Worm (Caenorhabditis elegans) whole organism, young adult: ENCODE results near the gene ant-1.3.

Experiments
- B0035.1 ChIP-seq: sonication (generic microtip); optimal IDR thresholded peaks from 2 replicates; lab custom pipeline; 2016; ENCODE audit warnings: missing genetic modification characterization, mild to moderate bottlenecking, missing compliant biosample characterization, missing genotype, missing genetic modification reagents
- F10E7.11 ChIP-seq: sonication (generic microtip); optimal IDR thresholded peaks from 2 replicates; lab custom pipeline; 2017; ENCODE audit warnings: mild to moderate bottlenecking, missing genetic modification characterization, moderate library complexity, missing compliant biosample characterization
- F33H1.4 ChIP-seq: fragments of 200-800 bp; sonication (Bioruptor generic); IDR thresholded peaks from 2 replicates; pipeline ENCODE4 v1.3.6; 2022; ENCODE audit warnings: missing genetic modification reagents, missing genetic modification characterization, missing compliant biosample characterization
- F55B11.4 ChIP-seq: sonication (generic microtip); optimal IDR thresholded peaks from 2 replicates; lab custom pipeline; 2016; ENCODE audit warnings: missing compliant biosample characterization, missing genetic modification characterization, borderline replicate concordance; ENCODE audit not compliant: insufficient read depth
- F57A8.1 ChIP-seq: fragments of 200-800 bp; sonication (Bioruptor generic); optimal IDR thresholded peaks from 2 replicates; lab custom pipeline; 2018; ENCODE audit warnings: mild to moderate bottlenecking, missing genetic modification characterization, moderate library complexity, missing compliant biosample characterization
- K12H6.12 ChIP-seq: fragments of 200-800 bp; sonication (Bioruptor generic); optimal IDR thresholded peaks from 2 replicates; lab custom pipeline; 2018; ENCODE audit warnings: mild to moderate bottlenecking, missing genetic modification characterization, missing compliant biosample characterization
- T26A5.8 ChIP-seq: sonication (generic microtip); optimal IDR thresholded peaks from 2 replicates; lab custom pipeline; 2016; ENCODE audit warnings: missing genetic modification characterization, missing compliant biosample characterization
- Y53F4B.3 ChIP-seq: fragments of 200-800 bp; sonication (Bioruptor generic); IDR thresholded peaks from 2 replicates; pipeline ENCODE4 v1.3.6; 2022; ENCODE audit warnings: missing genetic modification reagents, missing genetic modification characterization, missing compliant biosample characterization
- Y56A3A.18 ChIP-seq: fragments of 200-800 bp; sonication (Bioruptor generic); IDR thresholded peaks from 2 replicates; pipeline ENCODE4 v1.3.6; 2022; ENCODE audit warnings: missing genetic modification reagents, missing genetic modification characterization, missing compliant biosample characterization
- Y67H2A.10 ChIP-seq: fragments of 200-800 bp; sonication (Bioruptor generic); conservative IDR thresholded peaks from 2 replicates; pipeline ENCODE4 v1.3.6; 2022; ENCODE audit warnings: missing genetic modification reagents, missing genetic modification characterization, missing compliant biosample characterization
- athp-1 ChIP-seq: sonication (generic microtip); optimal IDR thresholded peaks from 2 replicates; lab custom pipeline; 2017; ENCODE audit warnings: mild to moderate bottlenecking, missing genetic modification characterization, missing compliant biosample characterization
- dpff-1 ChIP-seq: sonication (generic microtip); optimal IDR thresholded peaks from 2 replicates; lab custom pipeline; 2017; ENCODE audit warnings: mild to moderate bottlenecking, missing genetic modification characterization, missing compliant biosample characterization
- dpl-1 ChIP-seq: fragments of 150-350 bp; optimal IDR thresholded peaks from 2 replicates; lab custom pipeline; 2014; ENCODE audit warnings: missing biosample characterization, missing genetic modification reagents, missing genetic modification characterization
- egl-18 ChIP-seq: fragments of 200-800 bp; sonication (Bioruptor generic); IDR thresholded peaks from 2 replicates; pipeline ENCODE4 v1.3.6; 2022; ENCODE audit warnings: missing genetic modification reagents, missing genetic modification characterization, missing compliant biosample characterization
- egrh-3 ChIP-seq: fragments of 200-800 bp; sonication (Bioruptor generic); IDR thresholded peaks from 2 replicates; pipeline ENCODE4 v1.3.6; 2022; ENCODE audit warnings: missing genetic modification reagents, missing genetic modification characterization, missing compliant biosample characterization
- fkh-3 ChIP-seq: sonication (generic microtip); optimal IDR thresholded peaks from 2 replicates; lab custom pipeline; 2016; ENCODE audit warnings: mild to moderate bottlenecking, missing genetic modification characterization, missing compliant biosample characterization
- hlh-26 ChIP-seq: fragments of 200-800 bp; sonication (Bioruptor generic); conservative IDR thresholded peaks from 2 replicates; pipeline ENCODE4 v1.3.6; 2022; ENCODE audit warnings: missing genetic modification reagents, missing genetic modification characterization, missing compliant biosample characterization
- hmg-20 ChIP-seq: fragments of 200-800 bp; sonication (Bioruptor generic); IDR thresholded peaks from 2 replicates; pipeline ENCODE4 v1.3.6; 2022; ENCODE audit warnings: missing genetic modification reagents, missing genetic modification characterization, missing compliant biosample characterization
- hrde-1 ChIP-seq: sonication (generic microtip); optimal IDR thresholded peaks from 2 replicates; lab custom pipeline; 2016; ENCODE audit warnings: missing genetic modification characterization, mild to moderate bottlenecking, missing compliant biosample characterization, moderate library complexity, missing genotype, missing genetic modification reagents, borderline replicate concordance
- lin-26 ChIP-seq: fragments of 200-800 bp; sonication (Bioruptor generic); IDR thresholded peaks from 2 replicates; pipeline ENCODE4 v1.3.6; 2022; ENCODE audit warnings: missing genetic modification reagents, missing genetic modification characterization, missing compliant biosample characterization
- lin-35 ChIP-seq, 3 experiments: fragments of 150-350 bp in 2 of 3; sonication (generic microtip) in 1 of 3; optimal IDR thresholded peaks; 2 replicates each; lab custom pipeline; 2014 to 2018; ENCODE audit warnings: missing biosample characterization in 3 of 3, missing genetic modification characterization in 3 of 3, missing genetic modification reagents in 3 of 3
- lin-40 ChIP-seq: sonication (generic microtip); optimal IDR thresholded peaks from 2 replicates; lab custom pipeline; 2016; ENCODE audit warnings: missing genetic modification characterization, mild to moderate bottlenecking, missing compliant biosample characterization, missing genotype, missing genetic modification reagents
- lin-54 ChIP-seq: fragments of 200-800 bp; sonication (Bioruptor generic); optimal IDR thresholded peaks from 2 replicates; lab custom pipeline; 2018; ENCODE audit warnings: mild to moderate bottlenecking, missing genetic modification characterization, missing compliant biosample characterization
- lsl-1 ChIP-seq: fragments of 200-800 bp; sonication (Bioruptor generic); optimal IDR thresholded peaks from 2 replicates; lab custom pipeline; 2018; ENCODE audit warnings: mild to moderate bottlenecking, missing genetic modification characterization, moderate library complexity, missing compliant biosample characterization
- mcd-1 ChIP-seq: fragments of 200-800 bp; sonication (Bioruptor generic); IDR thresholded peaks from 2 replicates; pipeline ENCODE4 v1.3.6; 2022; ENCODE audit warnings: missing genetic modification reagents, missing genetic modification characterization, missing compliant biosample characterization
- nfya-1 ChIP-seq: sonication (generic microtip); optimal IDR thresholded peaks from 2 replicates; lab custom pipeline; 2017; ENCODE audit warnings: antibody characterized with exemption, missing compliant biosample characterization, missing genetic modification characterization, borderline replicate concordance; ENCODE audit not compliant: insufficient read depth
- nhr-120 ChIP-seq: fragments of 200-800 bp; sonication (Bioruptor generic); IDR thresholded peaks from 2 replicates; pipeline ENCODE4 v1.3.6; 2022; ENCODE audit warnings: missing genetic modification characterization, missing compliant biosample characterization
- nhr-90 ChIP-seq: sonication (generic microtip); optimal IDR thresholded peaks from 2 replicates; lab custom pipeline; 2016; ENCODE audit warnings: missing genotype, mild to moderate bottlenecking, missing genetic modification characterization, missing compliant biosample characterization
- rpc-1 ChIP-seq, 2 experiments: fragments of 150-350 bp in 1 of 2; sonication (generic microtip) in 1 of 2; optimal IDR thresholded peaks; 2 replicates each; lab custom pipeline; 2014 to 2018; ENCODE audit warnings: missing biosample characterization in 1 of 2, missing genetic modification characterization in 1 of 2, missing genetic modification reagents in 1 of 2, missing genotype in 1 of 2
- snpc-1.1 ChIP-seq: sonication (generic microtip); optimal IDR thresholded peaks from 2 replicates; lab custom pipeline; 2017; ENCODE audit warnings: missing genetic modification characterization, mild to moderate bottlenecking, missing compliant biosample characterization, antibody characterized with exemption, moderate library complexity, missing genotype, missing genetic modification reagents; ENCODE audit not compliant: insufficient read depth
- snpc-1.3 ChIP-seq: sonication (generic microtip); optimal IDR thresholded peaks from 2 replicates; lab custom pipeline; 2017; ENCODE audit warnings: missing genetic modification characterization, mild to moderate bottlenecking, missing compliant biosample characterization, antibody characterized with exemption, moderate library complexity, missing genotype, missing genetic modification reagents; ENCODE audit not compliant: insufficient read depth
- snpc-3.4 ChIP-seq: sonication (generic microtip); optimal IDR thresholded peaks from 2 replicates; lab custom pipeline; 2017; ENCODE audit warnings: missing genetic modification characterization, mild to moderate bottlenecking, missing compliant biosample characterization, antibody characterized with exemption, moderate library complexity, missing genotype, missing genetic modification reagents
- snpc-4 ChIP-seq, 5 experiments: fragments of 150-350 bp in 1 of 5; sonication (generic microtip) in 4 of 5; optimal IDR thresholded peaks; 2 replicates each; lab custom pipeline; 2014 to 2018; ENCODE audit warnings: missing genetic modification characterization in 5 of 5, missing biosample characterization in 3 of 5, antibody characterized with exemption in 2 of 5, mild to moderate bottlenecking in 2 of 5, missing compliant biosample characterization in 2 of 5, missing genotype in 2 of 5, moderate library complexity in 2 of 5, missing genetic modification reagents in 1 of 5
- somi-1 ChIP-seq: fragments of 200-800 bp; sonication (Bioruptor generic); optimal IDR thresholded peaks from 2 replicates; lab custom pipeline; 2018; ENCODE audit warnings: mild to moderate bottlenecking, missing genetic modification characterization, missing compliant biosample characterization
- tbp1 ChIP-seq: fragments of 200-800 bp; sonication (Bioruptor generic); optimal IDR thresholded peaks from 2 replicates; lab custom pipeline; 2018; ENCODE audit warnings: mild to moderate bottlenecking, missing genetic modification characterization, missing compliant biosample characterization
- tbx-9 ChIP-seq: sonication (generic microtip); optimal IDR thresholded peaks from 2 replicates; lab custom pipeline; 2016; ENCODE audit warnings: borderline replicate concordance, missing genetic modification characterization, inconsistent platforms, missing compliant biosample characterization
- unc-130 ChIP-seq: sonication (generic microtip); optimal IDR thresholded peaks from 2 replicates; lab custom pipeline; 2016; ENCODE audit warnings: missing genetic modification reagents, missing genetic modification characterization, missing compliant biosample characterization
- xnd-1 ChIP-seq: sonication (generic microtip); optimal IDR thresholded peaks from 2 replicates; lab custom pipeline; 2016; ENCODE audit warnings: missing genotype, missing genetic modification reagents, missing genetic modification characterization, missing compliant biosample characterization
- zfh-2 ChIP-seq: fragments of 200-800 bp; sonication (Bioruptor generic); conservative IDR thresholded peaks from 2 replicates; pipeline ENCODE4 v1.3.6; 2022; ENCODE audit warnings: missing genetic modification reagents, missing genetic modification characterization, missing compliant biosample characterization
- ztf-22 ChIP-seq: fragments of 200-800 bp; sonication (Bioruptor generic); optimal IDR thresholded peaks from 2 replicates; lab custom pipeline; 2018; ENCODE audit warnings: mild to moderate bottlenecking, missing genetic modification characterization, moderate library complexity, missing compliant biosample characterization
- ztf-26 ChIP-seq: sonication (generic microtip); optimal IDR thresholded peaks from 2 replicates; lab custom pipeline; 2017; ENCODE audit warnings: missing genetic modification characterization, missing compliant biosample characterization
- ztf-3 ChIP-seq: fragments of 200-800 bp; sonication (Bioruptor generic); optimal IDR thresholded peaks from 2 replicates; lab custom pipeline; 2018; ENCODE audit warnings: mild to moderate bottlenecking, missing genetic modification characterization, missing compliant biosample characterization

The ant-1.3 gene

DNA sequence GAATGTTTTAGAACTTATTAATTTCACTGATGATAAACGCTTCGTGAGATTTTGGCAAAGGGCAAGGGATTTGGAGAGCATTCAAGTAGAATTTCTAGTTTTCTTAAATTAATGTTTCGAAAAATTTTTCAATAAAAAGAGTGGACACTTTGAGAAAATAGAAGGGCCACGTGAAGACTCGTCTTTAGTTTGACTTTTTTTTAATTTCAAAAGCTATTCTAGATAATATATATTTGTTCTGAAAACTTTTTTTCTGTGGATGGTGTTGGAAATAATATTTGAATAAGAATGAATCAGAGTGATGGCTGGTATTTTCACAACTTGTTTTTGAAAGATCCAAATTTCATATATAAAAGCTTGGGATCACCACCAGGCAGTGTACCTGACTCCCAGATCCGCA is 39.2 kb upstream of the ant-1.3 start, which contains the start of gene C28D4.8:
Gene C28D4.8, minus strand, starts transcription at position 101 of the 400 bp plus-strand sequence.
- no peak for TF ChIP-seq Y56A3A.18 (GFP tag; lab: Robert Waterston, UW)
- no peak for TF ChIP-seq lin-40 (tag; lab: Kevin White, UChicago)
- no peak for TF ChIP-seq dpff-1 (tag; lab: Kevin White, UChicago)
- no peak for TF ChIP-seq zfh-2 (GFP tag; lab: Robert Waterston, UW)
- TF ChIP-seq F55B11.4: no peak

DNA sequence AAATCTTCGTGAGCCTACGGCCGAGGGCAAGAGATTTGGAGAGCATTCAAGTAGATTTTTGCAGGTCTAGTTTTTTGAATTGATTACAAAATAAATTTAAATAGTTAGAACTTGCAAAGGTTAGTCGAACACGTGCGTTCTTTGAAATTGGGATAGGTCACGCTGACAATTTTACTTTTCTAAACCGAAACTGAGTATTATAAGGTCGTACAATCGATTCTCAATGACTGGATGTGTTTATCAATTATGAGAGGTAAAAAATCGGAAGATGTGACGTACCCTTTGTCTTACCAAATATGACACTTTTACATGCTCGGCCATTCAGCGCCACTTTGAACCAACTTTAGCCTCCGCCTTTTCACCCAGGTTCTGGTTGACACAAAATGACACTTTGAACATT is 37.7 kb upstream of the ant-1.3 start, which contains the start of gene C28D4.5:
Gene C28D4.5, minus strand, starts transcription at position 101 of the 400 bp plus-strand sequence.
- TF ChIP-seq lin-26 (GFP tag; lab: Robert Waterston, UW) (no peak), dpl-1 (GFP tag; lab: Kevin White, UChicago) (no peak), egl-18 (GFP tag; lab: Robert Waterston, UW) (no peak), xnd-1 (tag; lab: Kevin White, UChicago) (no peak), K12H6.12 (tag; lab: Kevin White, UChicago) (no peak), ztf-22 (GFP tag; lab: Kevin White, UChicago) (no peak), Y67H2A.10 (GFP tag; lab: Robert Waterston, UW) (no peak), Y53F4B.3 (no peak), Y56A3A.18 (GFP tag; lab: Robert Waterston, UW) (no peak), F33H1.4 (GFP tag; lab: Robert Waterston, UW) (no peak), nfya-1 (no peak), F10E7.11 (tag; lab: Kevin White, UChicago) (no peak), T26A5.8 (tag; lab: Kevin White, UChicago) (no peak), nhr-90 (tag; lab: Kevin White, UChicago) (no peak), hlh-26 (GFP tag; lab: Robert Waterston, UW) (no peak), snpc-4 (GFP tag; optimal IDR thresholded peaks at IDR 0.05; lab: Kevin White, UChicago) (no peak), snpc-4 (tag; optimal IDR thresholded peaks at IDR 0.05; lab: Kevin White, UChicago) (no peak), ztf-3 (GFP tag; lab: Kevin White, UChicago) (no peak), somi-1 (GFP tag; lab: Kevin White, UChicago) (no peak), lin-54 (no peak), hmg-20 (no peak)

- TF ChIP-seq F33H1.4 (GFP tag; lab: Robert Waterston, UW) (no peak), tbx-9 (no peak), ztf-26 (tag; lab: Kevin White, UChicago) (no peak), dpl-1 (GFP tag; lab: Kevin White, UChicago) (no peak), snpc-1.3 (no peak), lin-26 (GFP tag; lab: Robert Waterston, UW) (no peak), Y53F4B.3 (no peak), lin-35 (GFP tag; optimal IDR thresholded peaks at IDR 0.05; lab: Kevin White, UChicago) (no peak), hrde-1 (no peak), xnd-1 (tag; lab: Kevin White, UChicago) (no peak), lsl-1 (GFP tag; lab: Kevin White, UChicago) (no peak), egrh-3 (no peak), F55B11.4 (no peak), nhr-120 (GFP tag; lab: Robert Waterston, UW) (no peak), B0035.1 (tag; lab: Kevin White, UChicago) (no peak)
Measured at ce11 chrIV:9744905-9745304, 35.8 kb upstream of the ant-1.3 start, which contains the start of gene C28D4.4. Gene C28D4.4 (minus strand): TSS chrIV:9745005.

ce11 chrIV:9742883-9743282 is 33.8 kb upstream of the ant-1.3 start, which contains the start of gene C28D4.7:
Gene C28D4.7 (minus strand): TSS chrIV:9743147.
- TF ChIP-seq rpc-1 (optimal IDR thresholded peaks at IDR 0.05; lab: Kevin White, UChicago) (no peak), rpc-1 (tag; optimal IDR thresholded peaks at IDR 0.05; lab: Kevin White, UChicago) (no peak), T26A5.8 (tag; lab: Kevin White, UChicago) (no peak), mcd-1 (GFP tag; lab: Robert Waterston, UW) (no peak), egl-18 (GFP tag; lab: Robert Waterston, UW) (no peak), snpc-1.1 (tag; lab: Kevin White, UChicago) (no peak), nhr-120 (GFP tag; lab: Robert Waterston, UW) (no peak), snpc-3.4 (tag; lab: Kevin White, UChicago) (no peak), dpff-1 (tag; lab: Kevin White, UChicago) (no peak), fkh-3 (tag; lab: Kevin White, UChicago) (no peak), tbp1 (no peak), F57A8.1 (GFP tag; lab: Kevin White, UChicago) (no peak), unc-130 (no peak), athp-1 (tag; lab: Kevin White, UChicago) (no peak)
